Fruit fly (Drosophila melanogaster): ENCODE results near the gene mtm.
A peak's percentile ranks its signal among the peaks of the same experiment; 100 is the strongest.

Gene mtm

dm6 chr2L:6053874-6054469 lies 17.2 kb upstream of the mtm start, which contains the start of gene CG13995 (continued):
- TF ChIP-seq CG7745 (tag; optimal IDR thresholded peaks at IDR 0.05) (no peak), h (optimal IDR thresholded peaks at IDR 0.05) (no peak), Med (GFP tag) (peak; percentile 58), CG2116 (GFP tag; optimal IDR thresholded peaks at IDR 0.05) (no peak), Adf1 (GFP tag; IDR thresholded peaks at IDR 0.05) (peak; percentile 14; the same call in 1 of the 2 replicates), CG3065 (GFP tag; optimal IDR thresholded peaks at IDR 0.05) (no peak), CG6272 (GFP tag; IDR thresholded peaks at IDR 0.05) (no peak), Doc2 (GFP tag; IDR thresholded peaks at IDR 0.05) (no peak), Antp (GFP tag; optimal IDR thresholded peaks at IDR 0.05) (no peak), Jarid2 (GFP tag; optimal IDR thresholded peaks at IDR 0.05) (no peak), jing (GFP tag; optimal IDR thresholded peaks at IDR 0.05) (no peak), CG33557 (GFP tag; optimal IDR thresholded peaks at IDR 0.05) (no peak), ase (GFP tag; IDR thresholded peaks at IDR 0.05) (0 out of 3 replicates have a peak, but pooled peaks have one; percentile 36), seq (GFP tag; IDR thresholded peaks at IDR 0.05) (peak; percentile 31; the same call in 1 of the 2 replicates), inv (GFP tag; IDR thresholded peaks at IDR 0.05; ENCODE audit: partially characterized antibody) (0 out of 2 replicates have a peak, but pooled peaks have one; percentile 10), CG4360 (GFP tag; IDR thresholded peaks at IDR 0.05) (no peak), Fer2 (tag; optimal IDR thresholded peaks at IDR 0.05) (no peak), Stat92E (GFP tag; optimal IDR thresholded peaks at IDR 0.05) (no peak), Xbp1 (GFP tag; optimal IDR thresholded peaks at IDR 0.05) (no peak), Nf-YA (GFP tag; IDR thresholded peaks at IDR 0.05) (no peak), stc (GFP tag; IDR thresholded peaks at IDR 0.05) (no peak), en (GFP tag; optimal IDR thresholded peaks at IDR 0.05) (no peak), CG10147 (GFP tag; optimal IDR thresholded peaks at IDR 0.05) (no peak), danr (GFP tag; IDR thresholded peaks at IDR 0.05) (no peak), CHES-1-like (GFP tag; optimal IDR thresholded peaks at IDR 0.05) (no peak), Dad (GFP tag; optimal IDR thresholded peaks at IDR 0.05) (no peak), Bteb2 (GFP tag; optimal IDR thresholded peaks at IDR 0.05) (no peak), trh (GFP tag; optimal IDR thresholded peaks at IDR 0.05) (no peak), dan (GFP tag; IDR thresholded peaks at IDR 0.05) (no peak), CG15696 (tag; optimal IDR thresholded peaks at IDR 0.05) (no peak), CG10462 (GFP tag; optimal IDR thresholded peaks at IDR 0.05) (no peak), ken (GFP tag; IDR thresholded peaks at IDR 0.05) (no peak), CG3281 (GFP tag; optimal IDR thresholded peaks at IDR 0.05) (no peak), Blimp-1 (GFP tag; optimal IDR thresholded peaks at IDR 0.05) (peak; percentile 28), CG7963 (GFP tag; IDR thresholded peaks at IDR 0.05; ENCODE audit: partially characterized antibody) (no peak), grau (tag; optimal IDR thresholded peaks at IDR 0.05) (peak; percentile 60), CG1602 (GFP tag; optimal IDR thresholded peaks at IDR 0.05) (no peak), HLH54F (GFP tag; optimal IDR thresholded peaks at IDR 0.05) (no peak), CG17829 (tag; optimal IDR thresholded peaks at IDR 0.05) (no peak), HHEX (GFP tag; optimal IDR thresholded peaks at IDR 0.05) (no peak), NC2α (GFP tag; optimal IDR thresholded peaks at IDR 0.05) (no peak), tap (tag; optimal IDR thresholded peaks at IDR 0.05) (no peak), CG9437 (GFP tag; optimal IDR thresholded peaks at IDR 0.05) (no peak), CG32767 (GFP tag; IDR thresholded peaks at IDR 0.05) (0 out of 2 replicates have a peak, but pooled peaks have one; percentile 26), CG3726 (GFP tag; IDR thresholded peaks at IDR 0.05) (no peak), vnd (GFP tag; IDR thresholded peaks at IDR 0.05; ENCODE audit: partially characterized antibody) (no peak), CG30431 (GFP tag; optimal IDR thresholded peaks at IDR 0.05) (no peak), Atf-2 (GFP tag; optimal IDR thresholded peaks at IDR 0.05) (no peak), Hmr (GFP tag; optimal IDR thresholded peaks at IDR 0.05) (no peak), tna (GFP tag; IDR thresholded peaks at IDR 0.05; ENCODE audit: partially characterized antibody) (no peak), CG8359 (GFP tag; optimal IDR thresholded peaks at IDR 0.05; ENCODE audit: borderline replicate concordance) (no peak)

Measured in whole organism, embryonic.